Worm (Caenorhabditis elegans) whole organism, young adult: ENCODE measurements around the gene W06A7.2.
A peak's percentile ranks its signal among the peaks of the same experiment; 100 is the strongest.

Experiments used
- F23B12.7 ChIP-seq: sonication (generic microtip); optimal IDR thresholded peaks from 2 replicates; lab custom pipeline; 2017; ENCODE audit warnings: missing genetic modification characterization, mild to moderate bottlenecking, missing compliant biosample characterization, antibody characterized with exemption, moderate library complexity; ENCODE audit not compliant: insufficient read depth
- F52B5.7 ChIP-seq: sonication (generic microtip); optimal IDR thresholded peaks from 2 replicates; lab custom pipeline; 2016; ENCODE audit warnings: mild to moderate bottlenecking, missing genetic modification characterization, missing compliant biosample characterization
- T07F8.4 ChIP-seq: sonication (generic microtip); optimal IDR thresholded peaks from 2 replicates; lab custom pipeline; 2016; ENCODE audit warnings: mild to moderate bottlenecking, missing genetic modification characterization, moderate library complexity, missing compliant biosample characterization
- Y79H2A.3 ChIP-seq: fragments of 200-800 bp; sonication (Bioruptor generic); conservative IDR thresholded peaks from 2 replicates; pipeline ENCODE4 v1.3.6; 2022; ENCODE audit warnings: missing genetic modification reagents, missing genetic modification characterization, missing compliant biosample characterization
- Y95B8A.8 ChIP-seq: fragments of 200-800 bp; sonication (Bioruptor generic); IDR thresholded peaks from 2 replicates; pipeline ENCODE4 v1.3.6; 2022; ENCODE audit warnings: missing genetic modification reagents, missing genetic modification characterization, missing compliant biosample characterization
- akir-1 ChIP-seq: fragments of 200-800 bp; sonication (Bioruptor generic); optimal IDR thresholded peaks from 2 replicates; lab custom pipeline; 2018; ENCODE audit warnings: mild to moderate bottlenecking, missing genetic modification characterization, moderate library complexity, missing compliant biosample characterization
- ama-1 ChIP-seq, 3 experiments: fragments of 150-350 bp in 1 of 3; sonication (generic microtip) in 2 of 3; optimal IDR thresholded peaks; 2 replicates each; lab custom pipeline; 2014 to 2018; ENCODE audit warnings: missing biosample characterization in 2 of 3, missing genetic modification characterization in 2 of 3, missing genetic modification reagents in 2 of 3
- aptf-3 ChIP-seq: fragments of 200-800 bp; sonication (Bioruptor generic); IDR thresholded peaks from 2 replicates; pipeline ENCODE4 v1.3.6; 2022; ENCODE audit warnings: missing genetic modification characterization, missing compliant biosample characterization
- athp-1 ChIP-seq: sonication (generic microtip); optimal IDR thresholded peaks from 2 replicates; lab custom pipeline; 2017; ENCODE audit warnings: mild to moderate bottlenecking, missing genetic modification characterization, missing compliant biosample characterization
- attf-3 ChIP-seq: fragments of 200-800 bp; sonication (Bioruptor generic); conservative IDR thresholded peaks from 2 replicates; pipeline ENCODE4 v1.3.6; 2022; ENCODE audit warnings: missing genetic modification reagents, missing genetic modification characterization, missing compliant biosample characterization
- attf-6 ChIP-seq: fragments of 200-800 bp; sonication (Bioruptor generic); IDR thresholded peaks from 2 replicates; pipeline ENCODE4 v1.3.6; 2022; ENCODE audit warnings: missing genetic modification reagents, missing genetic modification characterization, missing compliant biosample characterization
- bed-2 ChIP-seq: fragments of 200-800 bp; sonication (Bioruptor generic); IDR thresholded peaks from 2 replicates; pipeline ENCODE4 v1.3.6; 2022; ENCODE audit warnings: missing genetic modification reagents, missing genetic modification characterization, missing compliant biosample characterization
- ccch-3 ChIP-seq: fragments of 200-800 bp; sonication (Bioruptor generic); optimal IDR thresholded peaks from 2 replicates; lab custom pipeline; 2018; ENCODE audit warnings: mild to moderate bottlenecking, missing genetic modification characterization, missing compliant biosample characterization
- ceh-27 ChIP-seq: fragments of 200-800 bp; sonication (Bioruptor generic); optimal IDR thresholded peaks from 2 replicates; lab custom pipeline; 2018; ENCODE audit warnings: mild to moderate bottlenecking, missing genetic modification characterization, moderate library complexity, missing compliant biosample characterization
- ceh-58 ChIP-seq: fragments of 200-800 bp; sonication (Bioruptor generic); IDR thresholded peaks from 2 replicates; pipeline ENCODE4 v1.3.6; 2022; ENCODE audit warnings: missing genetic modification characterization, missing compliant biosample characterization
- chd-7 ChIP-seq: sonication (generic microtip); optimal IDR thresholded peaks from 2 replicates; lab custom pipeline; 2016; ENCODE audit warnings: mild to moderate bottlenecking, missing genetic modification characterization, moderate library complexity, missing compliant biosample characterization
- efl-1 ChIP-seq: fragments of 150-350 bp; optimal IDR thresholded peaks from 2 replicates; lab custom pipeline; 2014; ENCODE audit warnings: missing biosample characterization, missing genetic modification reagents, missing genetic modification characterization
- egl-18 ChIP-seq: fragments of 200-800 bp; sonication (Bioruptor generic); IDR thresholded peaks from 2 replicates; pipeline ENCODE4 v1.3.6; 2022; ENCODE audit warnings: missing genetic modification reagents, missing genetic modification characterization, missing compliant biosample characterization
- egrh-3 ChIP-seq: fragments of 200-800 bp; sonication (Bioruptor generic); IDR thresholded peaks from 2 replicates; pipeline ENCODE4 v1.3.6; 2022; ENCODE audit warnings: missing genetic modification reagents, missing genetic modification characterization, missing compliant biosample characterization
- him-1 ChIP-seq: sonication (generic microtip); optimal IDR thresholded peaks from 2 replicates; lab custom pipeline; 2016; ENCODE audit warnings: missing genotype, missing genetic modification reagents, missing genetic modification characterization, missing compliant biosample characterization
- hmg-1.2 ChIP-seq: fragments of 200-800 bp; sonication (Bioruptor generic); IDR thresholded peaks from 2 replicates; pipeline ENCODE4 v1.3.6; 2022; ENCODE audit warnings: missing genetic modification reagents, missing genetic modification characterization, missing compliant biosample characterization
- hmg-20 ChIP-seq: fragments of 200-800 bp; sonication (Bioruptor generic); IDR thresholded peaks from 2 replicates; pipeline ENCODE4 v1.3.6; 2022; ENCODE audit warnings: missing genetic modification reagents, missing genetic modification characterization, missing compliant biosample characterization
- hrde-1 ChIP-seq: sonication (generic microtip); optimal IDR thresholded peaks from 2 replicates; lab custom pipeline; 2016; ENCODE audit warnings: missing genetic modification characterization, mild to moderate bottlenecking, missing compliant biosample characterization, moderate library complexity, missing genotype, missing genetic modification reagents, borderline replicate concordance
- let-526 ChIP-seq: fragments of 200-800 bp; sonication (Bioruptor generic); IDR thresholded peaks from 2 replicates; pipeline ENCODE4 v1.3.6; 2022; ENCODE audit warnings: missing genetic modification reagents, missing genetic modification characterization, missing compliant biosample characterization
- lin-26 ChIP-seq: fragments of 200-800 bp; sonication (Bioruptor generic); IDR thresholded peaks from 2 replicates; pipeline ENCODE4 v1.3.6; 2022; ENCODE audit warnings: missing genetic modification reagents, missing genetic modification characterization, missing compliant biosample characterization
- lin-40 ChIP-seq: sonication (generic microtip); optimal IDR thresholded peaks from 2 replicates; lab custom pipeline; 2016; ENCODE audit warnings: missing genetic modification characterization, mild to moderate bottlenecking, missing compliant biosample characterization, missing genotype, missing genetic modification reagents
- lir-1 ChIP-seq: fragments of 200-800 bp; sonication (Bioruptor generic); conservative IDR thresholded peaks from 2 replicates; pipeline ENCODE4 v1.3.6; 2022; ENCODE audit warnings: missing genetic modification reagents, missing genetic modification characterization, missing compliant biosample characterization
- lsl-1 ChIP-seq: fragments of 200-800 bp; sonication (Bioruptor generic); optimal IDR thresholded peaks from 2 replicates; lab custom pipeline; 2018; ENCODE audit warnings: mild to moderate bottlenecking, missing genetic modification characterization, moderate library complexity, missing compliant biosample characterization
- madf-3 ChIP-seq: fragments of 200-800 bp; sonication (Bioruptor generic); IDR thresholded peaks from 2 replicates; pipeline ENCODE4 v1.3.6; 2022; ENCODE audit warnings: missing genetic modification reagents, missing genetic modification characterization, missing compliant biosample characterization
- madf-6 ChIP-seq: fragments of 200-800 bp; sonication (Bioruptor generic); IDR thresholded peaks from 2 replicates; pipeline ENCODE4 v1.3.6; 2022; ENCODE audit warnings: missing genetic modification reagents, missing genetic modification characterization, missing compliant biosample characterization
- mcd-1 ChIP-seq: fragments of 200-800 bp; sonication (Bioruptor generic); IDR thresholded peaks from 2 replicates; pipeline ENCODE4 v1.3.6; 2022; ENCODE audit warnings: missing genetic modification reagents, missing genetic modification characterization, missing compliant biosample characterization
- mel-28 ChIP-seq: sonication (generic microtip); optimal IDR thresholded peaks from 2 replicates; lab custom pipeline; 2016; ENCODE audit warnings: borderline replicate concordance, mild to moderate bottlenecking, missing genetic modification characterization, missing compliant biosample characterization
- nhr-27 ChIP-seq: fragments of 200-800 bp; sonication (Bioruptor generic); optimal IDR thresholded peaks from 2 replicates; lab custom pipeline; 2018; ENCODE audit warnings: mild to moderate bottlenecking, missing genetic modification characterization, moderate library complexity, missing compliant biosample characterization
- nhr-80 ChIP-seq: sonication (generic microtip); optimal IDR thresholded peaks from 2 replicates; lab custom pipeline; 2016; ENCODE audit warnings: missing genetic modification characterization, missing compliant biosample characterization
- pbrm-1 ChIP-seq: fragments of 200-800 bp; sonication (Bioruptor generic); IDR thresholded peaks from 2 replicates; pipeline ENCODE4 v1.3.6; 2022; ENCODE audit warnings: missing genetic modification reagents, missing genetic modification characterization, missing compliant biosample characterization
- rcor-1 ChIP-seq: fragments of 200-800 bp; sonication (Bioruptor generic); IDR thresholded peaks from 2 replicates; pipeline ENCODE4 v1.3.6; 2022; ENCODE audit warnings: missing genetic modification reagents, missing genetic modification characterization, missing compliant biosample characterization
- rec-8 ChIP-seq, 2 experiments: sonication (generic microtip); optimal IDR thresholded peaks; 2 replicates each; lab custom pipeline; 2016; ENCODE audit warnings: mild to moderate bottlenecking in 2 of 2, missing genetic modification characterization in 2 of 2, missing genetic modification reagents in 2 of 2, missing genotype in 2 of 2, missing biosample characterization in 1 of 2, missing compliant biosample characterization in 1 of 2, moderate library complexity in 1 of 2
- repo-1 ChIP-seq: sonication (generic microtip); optimal IDR thresholded peaks from 2 replicates; lab custom pipeline; 2017; ENCODE audit warnings: mild to moderate bottlenecking, missing genetic modification characterization, missing compliant biosample characterization
- rpc-1 ChIP-seq, 2 experiments: fragments of 150-350 bp in 1 of 2; sonication (generic microtip) in 1 of 2; optimal IDR thresholded peaks; 2 replicates each; lab custom pipeline; 2014 to 2018; ENCODE audit warnings: missing biosample characterization in 1 of 2, missing genetic modification characterization in 1 of 2, missing genetic modification reagents in 1 of 2, missing genotype in 1 of 2
- sea-2 ChIP-seq: fragments of 200-800 bp; sonication (Bioruptor generic); IDR thresholded peaks from 2 replicates; pipeline ENCODE4 v1.3.6; 2022; ENCODE audit warnings: missing genetic modification characterization, missing compliant biosample characterization
- snpc-1.3 ChIP-seq: sonication (generic microtip); optimal IDR thresholded peaks from 2 replicates; lab custom pipeline; 2017; ENCODE audit warnings: missing genetic modification characterization, mild to moderate bottlenecking, missing compliant biosample characterization, antibody characterized with exemption, moderate library complexity, missing genotype, missing genetic modification reagents; ENCODE audit not compliant: insufficient read depth
- somi-1 ChIP-seq: fragments of 200-800 bp; sonication (Bioruptor generic); optimal IDR thresholded peaks from 2 replicates; lab custom pipeline; 2018; ENCODE audit warnings: mild to moderate bottlenecking, missing genetic modification characterization, missing compliant biosample characterization
- tbp1 ChIP-seq: fragments of 200-800 bp; sonication (Bioruptor generic); optimal IDR thresholded peaks from 2 replicates; lab custom pipeline; 2018; ENCODE audit warnings: mild to moderate bottlenecking, missing genetic modification characterization, missing compliant biosample characterization
- unc-130 ChIP-seq: sonication (generic microtip); optimal IDR thresholded peaks from 2 replicates; lab custom pipeline; 2016; ENCODE audit warnings: missing genetic modification reagents, missing genetic modification characterization, missing compliant biosample characterization
- unc-62 ChIP-seq: fragments of 150-350 bp; optimal IDR thresholded peaks from 2 replicates; lab custom pipeline; 2014; ENCODE audit warnings: missing biosample characterization, missing genetic modification reagents, missing genetic modification characterization
- zim-3 ChIP-seq: sonication (generic microtip); optimal IDR thresholded peaks from 2 replicates; lab custom pipeline; 2017; ENCODE audit warnings: mild to moderate bottlenecking, missing genetic modification characterization, moderate library complexity, missing compliant biosample characterization
- ztf-3 ChIP-seq: fragments of 200-800 bp; sonication (Bioruptor generic); optimal IDR thresholded peaks from 2 replicates; lab custom pipeline; 2018; ENCODE audit warnings: mild to moderate bottlenecking, missing genetic modification characterization, missing compliant biosample characterization

Gene W06A7.2

DNA sequence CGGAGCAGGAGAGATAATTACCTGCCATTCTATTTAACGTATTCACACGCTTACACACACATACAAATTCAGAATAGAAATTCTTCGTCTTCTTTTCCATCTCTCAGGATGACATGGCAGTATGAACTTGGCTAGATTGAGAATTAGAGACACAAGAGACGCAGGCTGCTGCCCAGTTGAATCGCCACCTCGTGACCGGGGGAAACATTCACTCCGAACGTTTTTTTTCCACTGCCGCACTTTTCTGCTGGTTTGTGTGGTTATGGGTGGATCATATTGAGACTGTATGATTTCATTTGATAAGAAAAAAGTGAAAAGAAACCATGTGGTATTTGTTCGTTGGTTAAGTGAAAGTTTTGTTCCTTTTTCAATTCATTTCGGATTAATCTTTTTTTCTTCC, 28.0 kb downstream of the W06A7.2 start (continued):
- TF ChIP-seq lsl-1 (GFP tag; lab: Kevin White, UChicago) (no peak), egrh-3 (GFP tag; lab: Robert Waterston, UW) (no peak), nhr-80 (tag; lab: Kevin White, UChicago) (peak; percentile 75), chd-7 (tag; lab: Kevin White, UChicago) (peak; percentile 80), pbrm-1 (GFP tag; lab: Robert Waterston, UW) (no peak; the same call in none of the 2 replicates), unc-62 (GFP tag; lab: Kevin White, UChicago) (no peak), ceh-27 (no peak), efl-1 (GFP tag; lab: Kevin White, UChicago) (no peak), F23B12.7 (tag; lab: Kevin White, UChicago) (peak; percentile 50), ccch-3 (GFP tag; lab: Kevin White, UChicago) (no peak), bed-2 (GFP tag; lab: Robert Waterston, UW) (no peak), tbp1 (peak; percentile 45), snpc-1.3 (no peak), aptf-3 (GFP tag; lab: Robert Waterston, UW) (no peak), rec-8 (tag; optimal IDR thresholded peaks at IDR 0.05; lab: Kevin White, UChicago) (no peak), unc-130 (GFP tag; lab: Kevin White, UChicago) (no peak), repo-1 (tag; lab: Kevin White, UChicago) (peak; percentile 48), Y95B8A.8 (0 out of 2 replicates have a peak, but pooled peaks have one; percentile 36), egl-18 (no peak), attf-3 (GFP tag; lab: Robert Waterston, UW) (no peak), sea-2 (GFP tag; lab: Robert Waterston, UW) (no peak), lir-1 (0 out of 2 replicates have a peak, but pooled peaks have one; percentile 22), madf-6 (no peak), ceh-58 (GFP tag; lab: Robert Waterston, UW) (no peak), Y79H2A.3 (GFP tag; lab: Robert Waterston, UW) (no peak; the same call in 1 of the 2 replicates), him-1 (tag; lab: Kevin White, UChicago) (no peak), hrde-1 (tag; lab: Kevin White, UChicago) (no peak), rpc-1 (optimal IDR thresholded peaks at IDR 0.05; lab: Kevin White, UChicago) (no peak), rpc-1 (tag; optimal IDR thresholded peaks at IDR 0.05; lab: Kevin White, UChicago) (no peak), ama-1 (optimal IDR thresholded peaks at IDR 0.05; lab: Kevin White, UChicago) (no peak), ama-1 (GFP tag; optimal IDR thresholded peaks at IDR 0.05; lab: Kevin White, UChicago) (no peak), hmg-1.2 (peak; percentile 55; the same call in 1 of the 2 replicates), mel-28 (tag; lab: Kevin White, UChicago) (no peak), ztf-3 (GFP tag; lab: Kevin White, UChicago) (peak; percentile 13), mcd-1 (peak; percentile 45), attf-6 (no peak), lin-26 (no peak), lin-40 (tag; lab: Kevin White, UChicago) (peak; percentile 80), let-526 (GFP tag; lab: Robert Waterston, UW) (no peak), hmg-20 (GFP tag; lab: Robert Waterston, UW) (no peak), zim-3 (tag; lab: Kevin White, UChicago) (no peak), akir-1 (GFP tag; lab: Kevin White, UChicago) (no peak), madf-3 (GFP tag; lab: Robert Waterston, UW) (no peak), rcor-1 (GFP tag; lab: Robert Waterston, UW) (no peak), T07F8.4 (tag; lab: Kevin White, UChicago) (no peak), F52B5.7 (tag; lab: Kevin White, UChicago) (peak; percentile 22), somi-1 (GFP tag; lab: Kevin White, UChicago) (peak; percentile 84), athp-1 (peak; percentile 49), nhr-27 (no peak)
- TF ChIP-seq, all 124 proteins: peak for 39
